Worm (Caenorhabditis elegans) whole organism, late embryonic: ENCODE data around the gene eat-4.

ENCODE experiments used
- C08G9.2 ChIP-seq: sonication (generic microtip); optimal IDR thresholded peaks from 2 replicates; lab custom pipeline; 2016; ENCODE audit warnings: mild to moderate bottlenecking, missing genetic modification characterization, moderate library complexity, missing compliant biosample characterization
- ahr-1 ChIP-seq: sonication (generic microtip); optimal IDR thresholded peaks from 2 replicates; lab custom pipeline; 2016; ENCODE audit warnings: missing genetic modification characterization, missing compliant biosample characterization
- ama-1 ChIP-seq: fragments of 150-350 bp; optimal IDR thresholded peaks from 2 replicates; lab custom pipeline; 2014
- ceh-14 ChIP-seq: sonication (generic microtip); optimal IDR thresholded peaks from 2 replicates; lab custom pipeline; 2016; ENCODE audit warnings: missing genotype, missing genetic modification characterization, missing compliant biosample characterization
- ceh-19 ChIP-seq: fragments of 200-800 bp; sonication (Bioruptor generic); optimal IDR thresholded peaks from 2 replicates; lab custom pipeline; 2018; ENCODE audit warnings: mild to moderate bottlenecking, missing genetic modification characterization, missing compliant biosample characterization
- ceh-30 ChIP-seq: fragments of 150-350 bp; optimal IDR thresholded peaks from 2 replicates; lab custom pipeline; 2014; ENCODE audit warnings: missing biosample characterization, missing genetic modification characterization
- ceh-31 ChIP-seq: sonication (generic microtip); optimal IDR thresholded peaks from 2 replicates; lab custom pipeline; 2016; ENCODE audit warnings: missing genetic modification characterization, missing compliant biosample characterization
- ceh-34 ChIP-seq: sonication (generic microtip); optimal IDR thresholded peaks from 2 replicates; lab custom pipeline; 2016; ENCODE audit warnings: mild to moderate bottlenecking, missing genetic modification characterization, missing compliant biosample characterization
- ceh-45 ChIP-seq: fragments of 200-800 bp; sonication (Bioruptor generic); IDR thresholded peaks from 2 replicates; pipeline ENCODE4 v1.3.6; 2022; ENCODE audit warnings: missing genetic modification reagents, missing genetic modification characterization, missing compliant biosample characterization
- che-1 ChIP-seq: sonication (generic microtip); optimal IDR thresholded peaks from 2 replicates; lab custom pipeline; 2016; ENCODE audit warnings: mild to moderate bottlenecking, missing genetic modification characterization, missing compliant biosample characterization
- elt-2 ChIP-seq: sonication (generic microtip); optimal IDR thresholded peaks from 2 replicates; lab custom pipeline; 2016; ENCODE audit warnings: missing genetic modification reagents, missing genetic modification characterization, missing compliant biosample characterization
- fkh-10 ChIP-seq: fragments of 150-350 bp; optimal IDR thresholded peaks from 2 replicates; lab custom pipeline; 2014; ENCODE audit warnings: missing biosample characterization, missing genetic modification reagents, missing genetic modification characterization
- fkh-6 ChIP-seq: sonication (generic microtip); optimal IDR thresholded peaks from 2 replicates; lab custom pipeline; 2016; ENCODE audit warnings: missing genetic modification characterization, missing compliant biosample characterization
- gmeb-2 ChIP-seq: sonication (generic microtip); optimal IDR thresholded peaks from 2 replicates; lab custom pipeline; 2016; ENCODE audit warnings: missing genetic modification characterization, inconsistent platforms, missing compliant biosample characterization
- hlh-8 ChIP-seq: sonication (generic microtip); optimal IDR thresholded peaks from 2 replicates; lab custom pipeline; 2016; ENCODE audit warnings: missing genotype, missing genetic modification characterization, missing compliant biosample characterization
- lin-11 ChIP-seq: fragments of 200-800 bp; sonication (Bioruptor generic); optimal IDR thresholded peaks from 2 replicates; lab custom pipeline; 2018; ENCODE audit warnings: mild to moderate bottlenecking, missing genetic modification characterization, missing compliant biosample characterization
- nfya-1 ChIP-seq: sonication (generic microtip); optimal IDR thresholded peaks from 2 replicates; lab custom pipeline; 2017; ENCODE audit warnings: missing genetic modification characterization, mild to moderate bottlenecking, missing compliant biosample characterization, antibody characterized with exemption, moderate library complexity
- nhr-11 ChIP-seq: fragments of 150-350 bp; optimal IDR thresholded peaks from 2 replicates; lab custom pipeline; 2014; ENCODE audit warnings: missing biosample characterization, missing genetic modification characterization
- nhr-232 ChIP-seq: sonication (generic microtip); optimal IDR thresholded peaks from 2 replicates; lab custom pipeline; 2016; ENCODE audit warnings: missing genetic modification characterization, missing compliant biosample characterization
- odd-2 ChIP-seq: sonication (generic microtip); optimal IDR thresholded peaks from 2 replicates; lab custom pipeline; 2017; ENCODE audit warnings: antibody characterized with exemption, mild to moderate bottlenecking, missing genetic modification characterization, missing compliant biosample characterization
- pag-3 ChIP-seq: sonication (generic microtip); optimal IDR thresholded peaks from 2 replicates; lab custom pipeline; 2016; ENCODE audit warnings: missing compliant biosample characterization, missing genetic modification characterization, borderline replicate concordance
- pat-9 ChIP-seq: fragments of 200-800 bp; sonication (Bioruptor generic); optimal IDR thresholded peaks from 2 replicates; lab custom pipeline; 2018; ENCODE audit warnings: mild to moderate bottlenecking, missing genetic modification characterization, moderate library complexity, missing compliant biosample characterization
- pax-1 ChIP-seq: fragments of 150-350 bp; optimal IDR thresholded peaks from 2 replicates; lab custom pipeline; 2014; ENCODE audit warnings: missing biosample characterization, missing genetic modification characterization
- pros-1 ChIP-seq: fragments of 150-350 bp; optimal IDR thresholded peaks from 2 replicates; lab custom pipeline; 2014; ENCODE audit warnings: missing biosample characterization, missing genetic modification reagents, missing genetic modification characterization
- rnt-1 ChIP-seq: sonication (generic microtip); optimal IDR thresholded peaks from 2 replicates; lab custom pipeline; 2016; ENCODE audit warnings: missing genetic modification characterization, missing compliant biosample characterization
- syd-9 ChIP-seq: sonication (generic microtip); optimal IDR thresholded peaks from 2 replicates; lab custom pipeline; 2016; ENCODE audit warnings: mild to moderate bottlenecking, missing genetic modification characterization, moderate library complexity, missing compliant biosample characterization
- tbx-2 ChIP-seq: sonication (generic microtip); optimal IDR thresholded peaks from 2 replicates; lab custom pipeline; 2016; ENCODE audit warnings: missing genetic modification characterization, missing compliant biosample characterization
- tbx-7 ChIP-seq: sonication (generic microtip); optimal IDR thresholded peaks from 2 replicates; lab custom pipeline; 2016; ENCODE audit warnings: missing genotype, missing genetic modification characterization, missing compliant biosample characterization
- ttx-3 ChIP-seq: sonication (generic microtip); optimal IDR thresholded peaks from 2 replicates; lab custom pipeline; 2016; ENCODE audit warnings: missing genetic modification reagents, missing genetic modification characterization, missing compliant biosample characterization
- unc-3 ChIP-seq, 2 experiments: fragments of 200-800 bp in 1 of 2; sonication (Bioruptor generic) in 1 of 2; sonication (generic microtip) in 1 of 2; conservative IDR thresholded peaks in 1 of 2; optimal IDR thresholded peaks in 1 of 2; 2 replicates each; pipeline versions ENCODE4 v1.3.6 to Lab custom; 2016 to 2022; ENCODE audit warnings: missing compliant biosample characterization in 2 of 2, missing genetic modification characterization in 2 of 2, missing genetic modification reagents in 1 of 2
- unc-42 ChIP-seq: sonication (generic microtip); optimal IDR thresholded peaks from 2 replicates; lab custom pipeline; 2016; ENCODE audit warnings: missing genotype, missing genetic modification characterization, missing compliant biosample characterization
- unc-55 ChIP-seq: sonication (generic microtip); optimal IDR thresholded peaks from 2 replicates; lab custom pipeline; 2017; ENCODE audit warnings: missing biosample characterization, missing genetic modification reagents, missing genetic modification characterization

Gene eat-4

DNA sequence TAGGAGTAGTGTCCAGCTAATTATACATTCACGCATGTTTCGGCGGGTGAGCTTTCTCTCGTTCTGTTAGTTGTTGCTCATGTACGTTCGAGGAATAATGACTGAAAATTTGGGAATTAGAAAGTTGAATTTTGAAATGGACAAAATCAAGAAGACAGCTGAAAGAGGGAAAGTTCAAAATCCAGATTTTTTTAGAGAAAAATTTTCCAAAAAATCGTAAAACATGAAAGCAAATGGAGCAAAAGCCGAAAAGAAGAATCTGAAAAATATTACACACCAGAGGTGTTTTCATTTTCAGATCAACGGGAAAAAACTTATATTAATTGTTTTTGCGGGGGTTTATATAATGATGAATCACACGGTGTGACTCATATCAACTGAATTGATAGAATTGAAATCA is 36.0 kb downstream of the eat-4 start, which contains the start of gene ina-1 (continued):
- no peak for TF ChIP-seq ceh-45 (GFP tag; lab: Robert Waterston, UW)
- no peak for TF ChIP-seq nhr-11 (tag; lab: Kevin White, UChicago)
- no peak for TF ChIP-seq nhr-232 (tag; lab: Kevin White, UChicago)
- TF ChIP-seq, all 69 proteins: peak for 0

DNA sequence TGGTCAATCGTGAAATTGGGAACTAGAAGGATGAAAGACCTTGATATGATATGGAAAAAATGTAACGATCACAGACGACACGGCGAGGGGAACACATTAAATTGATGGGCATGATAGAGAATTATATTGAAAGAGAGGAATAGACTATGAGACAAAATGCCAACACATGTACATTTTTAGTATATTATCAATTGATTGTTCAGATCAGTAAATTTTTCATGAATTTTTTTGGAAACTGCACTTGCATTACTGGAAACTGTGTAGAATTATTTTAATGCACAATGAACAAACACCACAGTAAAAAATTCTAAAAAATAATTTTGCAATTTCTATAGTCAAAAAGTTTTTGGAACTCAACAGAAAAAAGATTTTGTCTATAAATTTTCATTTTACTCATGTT is 36.6 kb downstream of the eat-4 start:
- TF ChIP-seq ama-1 (lab: Kevin White, UChicago) (no peak), ceh-19 (GFP tag; lab: Kevin White, UChicago) (no peak), pros-1 (no peak), elt-2 (no peak), ceh-31 (tag; lab: Kevin White, UChicago) (no peak), ahr-1 (tag; lab: Kevin White, UChicago) (no peak)
- TF ChIP-seq, all 69 proteins: peak for 0

DNA sequence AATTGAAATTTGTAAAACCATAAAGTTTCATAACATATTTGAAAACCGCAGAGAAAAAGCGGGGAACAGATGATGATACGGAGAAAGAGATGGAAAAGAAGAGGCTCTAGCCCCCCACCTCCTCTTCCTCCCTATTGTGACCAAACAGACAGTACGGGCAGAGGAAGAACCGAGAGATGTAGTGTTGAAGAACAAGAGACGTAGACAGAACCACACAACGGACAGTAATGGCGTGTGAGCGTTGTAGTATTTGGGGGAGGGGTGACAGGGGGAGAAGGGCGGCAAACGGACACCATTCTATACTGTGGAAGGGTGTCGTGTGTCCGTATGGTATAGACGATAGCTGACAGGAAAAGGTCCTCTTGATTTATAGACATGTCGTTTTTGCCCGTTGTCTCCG is 39.3 kb downstream of the eat-4 start:
- peak; percentile 22 for TF ChIP-seq syd-9
- TF ChIP-seq ttx-3 (tag; lab: Kevin White, UChicago), result no peak

DNA sequence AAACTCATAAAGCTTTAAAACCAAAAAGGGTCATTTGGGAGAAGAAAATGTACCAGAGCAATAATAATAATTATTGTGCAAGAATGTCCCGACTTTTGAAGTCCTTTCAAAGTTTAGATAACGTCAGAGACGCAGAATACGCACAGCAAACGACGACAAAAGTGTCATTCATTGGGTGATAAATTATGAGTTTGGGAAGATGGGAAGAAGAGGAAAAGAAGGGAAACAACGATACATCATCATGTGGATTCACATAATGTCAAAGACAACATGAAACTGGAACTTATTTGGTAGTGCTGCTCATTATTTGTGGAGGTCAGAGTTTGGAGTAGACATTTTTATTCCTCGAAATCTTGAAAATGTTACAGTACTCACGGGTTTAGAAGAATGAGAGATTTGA is 41.2 kb downstream of the eat-4 start:
- TF ChIP-seq unc-55 (GFP tag; lab: Kevin White, UChicago), result peak; percentile 44
- no peak for TF ChIP-seq fkh-10 (GFP tag; lab: Kevin White, UChicago)
- TF ChIP-seq nhr-232 (tag; lab: Kevin White, UChicago), result no peak

DNA sequence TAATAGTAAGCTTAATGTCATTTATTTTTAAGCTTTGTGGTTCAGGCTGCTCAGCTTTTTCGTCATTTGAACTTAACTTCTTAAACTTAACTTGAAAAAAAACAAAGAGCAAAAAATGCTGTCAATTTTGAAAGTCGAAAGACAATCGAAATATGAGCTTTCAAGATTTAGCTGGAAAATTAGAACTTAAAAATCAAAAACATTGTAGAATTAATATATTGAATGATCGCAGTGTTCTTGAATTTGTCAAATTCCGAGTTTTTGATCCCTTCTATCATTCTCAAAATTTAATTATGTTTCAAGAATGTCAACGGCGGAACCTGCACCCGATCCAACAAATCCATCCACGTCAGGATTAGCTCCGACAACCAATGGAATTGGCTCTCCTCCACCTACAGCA is 44.6 kb downstream of the eat-4 start, which contains the start of gene tax-4:
Gene tax-4, plus strand, starts transcription at position 301 of the 400 bp plus-strand sequence.
- TF ChIP-seq ama-1 (lab: Kevin White, UChicago) (no peak), tbx-2 (tag; lab: Kevin White, UChicago) (no peak)

DNA sequence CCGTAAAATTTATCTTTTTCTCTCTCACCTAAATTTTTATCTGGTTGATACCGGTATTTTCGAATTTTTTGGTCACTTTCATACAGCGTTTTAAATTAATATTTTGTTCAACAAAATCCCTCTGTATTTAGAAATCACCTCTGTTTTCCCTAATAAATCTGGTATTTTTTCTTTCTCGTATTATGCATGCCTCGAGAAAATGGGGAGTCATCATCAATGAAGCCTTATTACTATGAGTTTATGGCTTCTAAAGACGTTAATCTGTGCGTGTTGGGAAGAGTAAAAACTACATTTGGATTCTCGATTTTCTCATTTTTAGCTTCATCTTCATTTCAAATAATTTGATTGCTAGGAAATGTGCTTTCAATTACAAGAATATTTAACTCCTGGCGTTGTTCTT is 49.0 kb downstream of the eat-4 start, which contains the start of gene ZC84.7:
Gene ZC84.7, plus strand, starts transcription at position 301 of the 400 bp plus-strand sequence.
- TF ChIP-seq C08G9.2 (tag; lab: Kevin White, UChicago) (no peak), ceh-45 (GFP tag; lab: Robert Waterston, UW) (no peak), odd-2 (no peak), lin-11 (tag; lab: Kevin White, UChicago) (no peak), ceh-14 (no peak), tbx-7 (tag; lab: Kevin White, UChicago) (no peak), elt-2 (no peak), pag-3 (tag; lab: Kevin White, UChicago) (no peak), gmeb-2 (no peak)

DNA sequence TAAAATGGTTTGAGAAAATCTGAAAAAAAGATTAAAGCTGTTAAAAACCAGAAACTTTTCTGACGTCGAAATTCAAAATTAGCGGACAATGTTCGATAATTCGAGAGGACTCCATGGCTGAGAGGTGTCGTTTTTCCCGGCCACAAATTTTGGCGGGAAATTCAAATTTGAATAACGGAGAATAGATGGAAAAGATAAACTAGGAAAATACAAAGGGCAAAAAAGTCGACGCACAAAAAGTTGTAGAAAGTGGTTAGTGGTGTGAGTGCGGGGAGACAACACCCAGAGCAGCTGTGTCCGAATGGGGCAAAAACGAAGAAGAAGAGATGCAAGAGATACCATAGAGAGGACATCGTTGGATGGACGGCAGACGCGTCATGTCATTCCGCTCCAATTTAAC is 54.4 kb downstream of the eat-4 start, which contains the start of gene cls-3:
Gene cls-3, minus strand, starts transcription at position 19 of the 400 bp plus-strand sequence.
- TF ChIP-seq tbx-2 (tag; lab: Kevin White, UChicago) (peak; percentile 41), ceh-30 (tag; lab: Kevin White, UChicago) (no peak), unc-3 (GFP tag; conservative IDR thresholded peaks at IDR 0.05; lab: Robert Waterston, UW) (no peak), unc-3 (tag; optimal IDR thresholded peaks at IDR 0.05; lab: Kevin White, UChicago) (no peak), che-1 (tag; lab: Kevin White, UChicago) (peak; percentile 9), ceh-31 (tag; lab: Kevin White, UChicago) (peak; percentile 62), pat-9 (tag; lab: Kevin White, UChicago) (no peak), ceh-34 (tag; lab: Kevin White, UChicago) (peak; percentile 8), C08G9.2 (tag; lab: Kevin White, UChicago) (peak; percentile 58), nfya-1 (tag; lab: Kevin White, UChicago) (no peak), rnt-1 (tag; lab: Kevin White, UChicago) (peak; percentile 27), fkh-6 (tag; lab: Kevin White, UChicago) (peak; percentile 19), hlh-8 (tag; lab: Kevin White, UChicago) (peak; percentile 71), pax-1 (tag; lab: Kevin White, UChicago) (no peak), unc-42 (tag; lab: Kevin White, UChicago) (peak; percentile 69)
